Fruit fly (Drosophila melanogaster) whole organism, prepupa: ENCODE measurements around the gene SkpA.

Experiments
- Hr4 ChIP-seq: fragments of 200-800 bp; sonication (Bioruptor generic); optimal IDR thresholded peaks from 3 replicates; lab custom pipeline; 2016; ENCODE audit warnings: missing biosample characterization, missing genetic modification characterization
- dac ChIP-seq: fragments of 200-800 bp; sonication (Bioruptor generic); optimal IDR thresholded peaks from 2 replicates; lab custom pipeline; 2017; ENCODE audit warnings: missing biosample characterization, mild to moderate bottlenecking, missing genetic modification characterization
- spab ChIP-seq: fragments of 200-800 bp; sonication (Bioruptor generic); optimal IDR thresholded peaks from 2 replicates; lab custom pipeline; 2017; ENCODE audit warnings: missing biosample characterization, mild to moderate bottlenecking, missing genetic modification characterization, missing genetic modification reagents

DNA sequence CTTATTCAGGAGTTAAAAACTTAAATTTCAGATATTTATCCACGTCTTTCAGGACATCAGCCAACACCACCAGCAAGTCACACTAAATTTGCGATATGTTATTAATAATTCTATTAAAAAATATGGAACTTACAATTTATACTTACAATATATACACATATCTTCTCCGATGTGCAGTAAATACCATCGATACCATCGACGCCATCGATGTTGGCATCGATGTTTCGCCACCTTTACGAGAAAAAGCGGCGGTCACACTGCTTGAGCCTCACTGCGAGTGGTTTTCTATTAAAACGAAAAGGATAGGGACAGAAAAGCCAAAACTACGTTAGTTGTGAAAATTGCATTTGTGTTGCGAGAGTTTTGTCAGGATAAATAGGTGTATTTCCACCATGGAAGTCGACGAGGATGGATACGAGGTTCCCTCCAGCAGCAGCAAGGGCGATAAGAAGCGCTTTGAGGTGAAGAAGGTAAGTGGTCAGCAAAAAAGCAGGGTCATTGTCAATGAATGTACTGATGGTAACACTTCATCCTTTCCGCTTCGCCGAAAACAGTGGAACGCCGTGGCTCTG is 8.8 kb upstream of the SkpA start, which contains the start of gene Roc1a:
- TF ChIP-seq spab (GFP tag; lab: Kevin White, UChicago) = no peak
- TF ChIP-seq Hr4 (GFP tag; lab: Kevin White, UChicago) = no peak
- no peak for TF ChIP-seq dac (GFP tag; lab: Kevin White, UChicago)
